Worm (Caenorhabditis elegans): ENCODE measurements around the gene F56C9.3.

DNA sequence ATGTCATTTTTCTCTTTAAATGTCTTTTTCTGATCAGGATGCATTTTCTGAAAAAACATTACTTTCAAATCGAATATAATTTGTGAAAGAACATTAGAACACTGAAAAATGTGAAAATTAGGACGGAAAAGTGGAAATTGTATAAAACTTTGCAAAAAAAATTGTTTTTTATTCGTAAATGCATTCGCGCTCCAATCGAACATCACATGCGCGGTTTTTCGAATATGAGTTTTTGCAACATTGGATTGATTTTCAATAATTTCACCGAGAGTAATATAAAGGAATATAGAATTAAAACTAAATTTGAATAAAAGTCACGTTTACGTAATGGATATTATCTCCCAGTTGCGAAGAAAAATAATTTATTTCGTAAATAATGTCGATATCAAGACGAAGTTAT is 33.9 kb upstream of the F56C9.3 start, which contains the start of the genes spot-1 and B0361.11:
- TF ChIP-seq alr-1 (tag; optimal IDR thresholded peaks at IDR 0.05; ENCODE audit: borderline replicate concordance) (no peak), aly-2 (tag; optimal IDR thresholded peaks at IDR 0.05) (no peak), fos-1 (tag; optimal IDR thresholded peaks at IDR 0.05) (peak; percentile 18), nhr-12 (tag; optimal IDR thresholded peaks at IDR 0.05) (no peak), pqm-1 (tag; optimal IDR thresholded peaks at IDR 0.05) (no peak), snpc-4 (tag; optimal IDR thresholded peaks at IDR 0.05) (peak; percentile 72), nhr-28 (tag; optimal IDR thresholded peaks at IDR 0.05) (no peak), ztf-4 (tag; optimal IDR thresholded peaks at IDR 0.05) (no peak), egl-27 (tag; optimal IDR thresholded peaks at IDR 0.05) (no peak), ama-1 (optimal IDR thresholded peaks at IDR 0.05) (no peak), ceh-82 (tag; optimal IDR thresholded peaks at IDR 0.05) (peak; percentile 23 to 58 (median 50)), efl-1 (optimal IDR thresholded peaks at IDR 0.05) (peak; percentile 79 to 97), efl-1 (GFP tag; optimal IDR thresholded peaks at IDR 0.05 in 1 of 2) (peak; percentile 97 to 100), zag-1 (tag; optimal IDR thresholded peaks at IDR 0.05) (no peak)

Measured in whole organism, L1 larva.